Fruit fly (Drosophila melanogaster) whole organism, adult: Measurements from ENCODE around the gene noc.

ENCODE experiments used
- CG11617 ChIP-seq: fragments of 200-800 bp; sonication (Bioruptor generic); optimal IDR thresholded peaks from 2 replicates; lab custom pipeline; 2017; ENCODE audit warnings: mild to moderate bottlenecking, missing biosample characterization, missing genetic modification reagents, missing genetic modification characterization
- CG12768 ChIP-seq: fragments of 200-800 bp; sonication (Bioruptor generic); optimal IDR thresholded peaks from 2 replicates; lab custom pipeline; 2017; ENCODE audit warnings: missing biosample characterization, missing genetic modification characterization, mild to moderate bottlenecking, moderate library complexity, missing genetic modification reagents
- CG14711 ChIP-seq: fragments of 200-800 bp; sonication (Bioruptor generic); optimal IDR thresholded peaks from 2 replicates; lab custom pipeline; 2018; ENCODE audit warnings: missing biosample characterization, mild to moderate bottlenecking, missing genetic modification characterization, moderate library complexity
- CG1620 ChIP-seq: fragments of 200-800 bp; sonication (Bioruptor generic); optimal IDR thresholded peaks from 2 replicates; lab custom pipeline; 2016; ENCODE audit warnings: missing biosample characterization, missing genetic modification characterization
- CG33017 ChIP-seq: fragments of 200-800 bp; sonication (Bioruptor generic); optimal IDR thresholded peaks from 2 replicates; lab custom pipeline; 2018; ENCODE audit warnings: missing biosample characterization, mild to moderate bottlenecking, missing genetic modification characterization, moderate library complexity
- CG5204 ChIP-seq: fragments of 200-800 bp; sonication (Bioruptor generic); optimal IDR thresholded peaks from 2 replicates; lab custom pipeline; 2016; ENCODE audit warnings: missing biosample characterization, missing genetic modification characterization
- CG7045 ChIP-seq: fragments of 200-800 bp; sonication (Bioruptor generic); optimal IDR thresholded peaks from 2 replicates; lab custom pipeline; 2017; ENCODE audit warnings: missing biosample characterization, mild to moderate bottlenecking, missing genetic modification characterization
- CG7101 ChIP-seq: fragments of 200-800 bp; sonication (Bioruptor generic); optimal IDR thresholded peaks from 2 replicates; lab custom pipeline; 2018; ENCODE audit warnings: missing biosample characterization, mild to moderate bottlenecking, missing genetic modification characterization, moderate library complexity
- Clk ChIP-seq: fragments of 200-800 bp; sonication (Bioruptor generic); optimal IDR thresholded peaks from 2 replicates; lab custom pipeline; 2017; ENCODE audit warnings: missing biosample characterization, missing genetic modification characterization
- Crg-1 ChIP-seq: fragments of 200-800 bp; sonication (Bioruptor generic); optimal IDR thresholded peaks from 2 replicates; lab custom pipeline; 2016; ENCODE audit warnings: missing biosample characterization, missing genetic modification characterization
- Hr96 ChIP-seq: fragments of 200-800 bp; sonication (Bioruptor generic); optimal IDR thresholded peaks from 2 replicates; lab custom pipeline; 2016; ENCODE audit warnings: missing biosample characterization, missing genetic modification characterization
- Mnt ChIP-seq: fragments of 200-800 bp; sonication (Bioruptor generic); optimal IDR thresholded peaks from 2 replicates; lab custom pipeline; 2016; ENCODE audit warnings: missing biosample characterization, mild to moderate bottlenecking, missing genetic modification characterization
- bab1 ChIP-seq: fragments of 200-800 bp; sonication (Bioruptor generic); optimal IDR thresholded peaks from 3 replicates; lab custom pipeline; 2019; ENCODE audit warnings: missing biosample characterization, mild to moderate bottlenecking, missing genetic modification characterization, moderate library complexity
- cic ChIP-seq: fragments of 200-800 bp; sonication (Bioruptor generic); optimal IDR thresholded peaks from 2 replicates; lab custom pipeline; 2017; ENCODE audit warnings: missing biosample characterization, mild to moderate bottlenecking, missing genetic modification characterization, moderate library complexity
- cnc ChIP-seq, 2 experiments: fragments of >200 bp; optimal IDR thresholded peaks; 2 replicates each; lab custom pipeline; 2017
- kay ChIP-seq: fragments of 200-800 bp; sonication (Bioruptor generic); peaks from one replicate; lab custom pipeline; 2016; ENCODE audit warnings: missing biosample characterization, missing genetic modification characterization, borderline replicate concordance
- ovo ChIP-seq: fragments of 200-800 bp; sonication (Bioruptor generic); optimal IDR thresholded peaks from 2 replicates; lab custom pipeline; 2016; ENCODE audit warnings: missing biosample characterization, missing genetic modification characterization
- pad ChIP-seq: fragments of 200-800 bp; sonication (Bioruptor generic); optimal IDR thresholded peaks from 3 replicates; lab custom pipeline; 2017; ENCODE audit warnings: missing biosample characterization, missing genetic modification characterization, mild to moderate bottlenecking, moderate library complexity, missing genetic modification reagents
- tj ChIP-seq: fragments of 200-800 bp; sonication (Bioruptor generic); optimal IDR thresholded peaks from 3 replicates; lab custom pipeline; 2017; ENCODE audit warnings: missing biosample characterization, mild to moderate bottlenecking, missing genetic modification characterization, moderate library complexity
- toe ChIP-seq: fragments of 200-800 bp; sonication (Bioruptor generic); optimal IDR thresholded peaks from 2 replicates; lab custom pipeline; 2016; ENCODE audit warnings: missing biosample characterization, missing genetic modification characterization

Gene noc

DNA sequence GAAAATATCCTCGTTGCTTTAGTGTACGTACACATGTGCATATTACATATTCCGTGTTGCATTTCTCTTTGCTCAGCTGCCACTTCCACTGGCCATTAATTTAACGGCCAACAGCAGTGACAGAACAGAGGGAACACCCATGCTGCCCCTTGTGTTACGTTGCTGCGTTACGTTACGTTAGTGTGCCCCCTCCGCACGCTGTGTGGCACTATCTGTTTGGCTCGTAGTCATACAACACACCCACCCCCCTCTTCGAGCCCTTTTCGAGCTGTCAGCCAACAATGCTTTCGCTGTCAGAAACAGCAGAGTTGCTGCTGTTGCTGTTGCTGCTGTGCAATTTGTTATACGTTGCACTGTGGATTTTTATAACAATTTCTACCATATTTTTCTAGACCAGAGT is 29.8 kb downstream of the noc start:
- TF ChIP-seq CG33017 (tag; lab: Kevin White, UChicago) (no peak), kay (GFP tag; lab: Kevin White, UChicago) (no peak), toe (GFP tag; lab: Kevin White, UChicago) (no peak), CG11617 (GFP tag; lab: Kevin White, UChicago) (no peak), ovo (GFP tag; lab: Kevin White, UChicago) (no peak), Clk (GFP tag; lab: Kevin White, UChicago) (no peak), CG14711 (tag; lab: Kevin White, UChicago) (no peak), CG1620 (GFP tag; lab: Kevin White, UChicago) (no peak), CG12768 (GFP tag; lab: Kevin White, UChicago) (no peak), CG5204 (no peak), Hr96 (GFP tag; lab: Kevin White, UChicago) (no peak)

DNA sequence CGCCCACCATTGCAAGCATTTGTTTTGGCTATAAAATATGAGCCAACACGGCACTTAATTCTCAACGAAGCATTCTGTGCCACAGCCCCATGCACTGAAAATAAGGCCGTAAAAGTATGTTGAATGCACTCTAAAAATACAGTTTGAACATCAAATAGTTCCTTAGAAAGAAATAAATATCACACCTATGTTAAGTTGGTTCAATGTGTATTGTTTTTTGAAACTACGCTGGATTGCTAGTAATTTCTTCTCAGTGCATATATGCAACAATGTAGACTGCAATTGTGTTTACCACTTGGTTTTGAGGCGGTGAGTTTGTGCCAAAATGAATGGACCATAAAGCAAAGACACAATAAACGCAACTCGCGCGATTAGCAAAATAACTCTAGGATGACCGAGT is 30.8 kb downstream of the noc start:
- no peak for TF ChIP-seq CG11617 (GFP tag; lab: Kevin White, UChicago)
- no peak for TF ChIP-seq CG1620 (GFP tag; lab: Kevin White, UChicago)
- no peak for TF ChIP-seq Clk (GFP tag; lab: Kevin White, UChicago)
- TF ChIP-seq tj (GFP tag; lab: Kevin White, UChicago) = no peak
- TF ChIP-seq pad = no peak
- no peak for TF ChIP-seq CG33017 (tag; lab: Kevin White, UChicago)
- no peak for TF ChIP-seq cic (GFP tag; lab: Kevin White, UChicago)
- TF ChIP-seq CG5204 = no peak
- no peak for TF ChIP-seq kay (GFP tag; lab: Kevin White, UChicago)
- no peak for TF ChIP-seq ovo (GFP tag; lab: Kevin White, UChicago)

DNA sequence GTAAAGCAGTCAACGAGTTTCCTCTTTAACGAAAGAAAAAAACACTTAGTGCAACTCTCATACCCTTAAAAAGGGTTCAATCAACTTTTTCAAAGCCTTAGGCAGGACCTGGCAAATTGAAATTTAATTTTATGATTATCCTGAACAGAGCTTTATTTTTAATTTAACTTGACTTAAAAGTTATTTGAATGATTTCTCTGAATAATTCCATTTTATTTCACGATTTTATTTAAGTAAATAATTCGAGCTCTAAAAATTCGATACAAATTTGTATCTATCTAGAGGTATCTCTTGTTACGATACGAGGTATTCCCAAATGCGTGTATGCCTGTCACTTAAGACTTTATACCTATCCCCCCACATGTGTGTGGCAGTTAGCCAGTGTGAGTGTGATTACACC is 33.1 kb downstream of the noc start:
- TF ChIP-seq cnc (optimal IDR thresholded peaks at IDR 0.05; lab: Kevin White, UChicago) (no peak), pad (no peak), Clk (GFP tag; lab: Kevin White, UChicago) (no peak), kay (GFP tag; lab: Kevin White, UChicago) (no peak), CG5204 (no peak)

DNA sequence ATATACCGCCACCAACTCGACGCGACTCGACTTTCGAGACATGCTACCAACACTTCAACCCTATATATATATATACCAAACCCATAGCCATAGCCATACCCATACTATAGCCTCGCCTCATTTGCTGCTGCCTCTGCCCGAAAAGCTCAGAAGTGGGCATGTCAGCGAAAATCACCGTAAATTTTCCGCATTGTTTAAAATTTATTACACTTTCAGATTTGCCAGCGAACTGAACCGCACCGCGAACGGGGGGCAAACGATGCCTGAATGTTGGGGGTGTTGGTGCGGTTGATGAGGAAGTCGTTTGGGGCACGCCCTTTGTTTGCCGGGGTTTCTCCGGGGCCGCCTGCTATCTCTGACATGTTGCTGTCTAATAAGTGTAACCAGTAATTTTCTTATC is 33.6 kb downstream of the noc start, which contains the start of gene CG33648:
TSS of gene CG33648 (plus strand) at position 69 of the 400 bp plus-strand sequence.
- TF ChIP-seq CG12768 (GFP tag; lab: Kevin White, UChicago) (no peak), toe (GFP tag; lab: Kevin White, UChicago) (no peak), tj (GFP tag; lab: Kevin White, UChicago) (peak; percentile 82), cnc (optimal IDR thresholded peaks at IDR 0.05; lab: Kevin White, UChicago) (no peak), bab1 (GFP tag; lab: Kevin White, UChicago) (peak; percentile 13), CG11617 (GFP tag; lab: Kevin White, UChicago) (no peak), CG14711 (tag; lab: Kevin White, UChicago) (no peak), CG7045 (GFP tag; lab: Kevin White, UChicago) (no peak), Clk (GFP tag; lab: Kevin White, UChicago) (no peak), Hr96 (GFP tag; lab: Kevin White, UChicago) (no peak), CG1620 (GFP tag; lab: Kevin White, UChicago) (no peak), CG7101 (tag; lab: Kevin White, UChicago) (no peak), CG33017 (tag; lab: Kevin White, UChicago) (no peak), kay (GFP tag; lab: Kevin White, UChicago) (peak; percentile 16)

DNA sequence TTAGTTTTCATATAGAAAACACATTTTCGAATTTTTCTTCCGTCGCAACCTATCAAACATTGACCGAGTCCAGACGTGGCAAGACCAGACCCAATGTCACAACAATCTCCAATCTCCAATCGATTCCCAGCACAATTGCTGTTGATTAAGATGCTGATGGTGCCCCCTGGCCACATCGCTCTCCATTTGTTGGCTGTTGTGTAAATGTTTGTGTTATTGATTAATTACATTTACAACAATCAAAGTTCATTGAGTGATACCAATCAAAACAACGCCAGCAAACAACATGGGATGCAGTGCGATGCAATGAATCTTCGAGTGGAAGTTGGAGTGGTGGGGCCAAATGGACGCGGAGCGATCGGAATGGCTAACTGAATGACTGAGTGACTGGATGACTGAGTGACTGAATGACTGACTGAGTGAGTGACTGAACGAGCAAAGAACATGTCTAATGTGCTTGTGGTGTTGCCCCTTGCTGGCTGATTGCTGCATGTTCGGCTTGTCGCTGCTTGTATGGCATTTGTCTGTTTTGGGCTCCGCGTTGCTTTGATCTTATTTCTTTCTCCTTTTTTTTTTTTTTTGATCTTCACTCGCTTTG is 36.6 kb downstream of the noc start:
- no peak for TF ChIP-seq tj (GFP tag; lab: Kevin White, UChicago)
- no peak for TF ChIP-seq CG5204
- TF ChIP-seq CG33017 (tag; lab: Kevin White, UChicago) = no peak
- no peak for TF ChIP-seq Crg-1
- TF ChIP-seq toe (GFP tag; lab: Kevin White, UChicago) = no peak
- no peak for TF ChIP-seq Mnt
- TF ChIP-seq kay (GFP tag; lab: Kevin White, UChicago) = no peak

DNA sequence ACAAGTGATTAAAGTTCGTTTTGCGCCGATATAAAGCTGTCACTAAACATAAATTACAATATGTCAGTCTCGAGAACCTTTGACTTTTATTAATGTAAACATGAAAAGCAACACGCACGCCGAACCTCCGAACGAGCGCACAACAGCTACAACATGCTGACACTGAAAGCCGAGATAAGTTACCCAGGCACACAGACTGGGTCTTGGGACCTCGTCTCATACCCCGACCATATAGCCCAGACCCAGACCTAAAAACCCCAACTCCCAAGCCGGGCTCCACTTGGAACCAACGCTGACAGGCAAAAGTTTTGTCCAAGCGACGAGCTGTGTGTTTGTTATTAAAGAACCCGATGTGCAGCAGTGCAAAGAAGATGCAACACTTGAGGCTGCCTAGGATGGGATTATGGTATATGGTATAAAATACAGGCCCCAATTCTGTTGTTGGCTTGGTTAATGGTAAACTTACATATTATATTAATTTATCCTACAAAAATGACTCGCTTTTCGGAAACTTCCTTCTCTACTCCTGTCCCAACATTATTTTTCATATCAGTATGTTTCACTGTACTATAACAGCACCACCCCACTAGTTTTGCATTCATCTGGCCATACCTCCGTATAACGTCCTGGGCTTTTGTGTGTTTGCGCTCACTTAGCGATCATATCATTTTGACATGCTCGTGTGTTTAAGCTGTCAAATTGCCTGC is 38.4 kb downstream of the noc start:
- no peak for TF ChIP-seq bab1 (GFP tag; lab: Kevin White, UChicago)
- no peak for TF ChIP-seq CG12768 (GFP tag; lab: Kevin White, UChicago)
- TF ChIP-seq cic (GFP tag; lab: Kevin White, UChicago) = no peak
- no peak for TF ChIP-seq CG33017 (tag; lab: Kevin White, UChicago)
- no peak for TF ChIP-seq Clk (GFP tag; lab: Kevin White, UChicago)
- TF ChIP-seq CG7045 (GFP tag; lab: Kevin White, UChicago) = no peak
- TF ChIP-seq CG14711 (tag; lab: Kevin White, UChicago) = no peak
- no peak for TF ChIP-seq Hr96 (GFP tag; lab: Kevin White, UChicago)
- TF ChIP-seq toe (GFP tag; lab: Kevin White, UChicago) = no peak
- no peak for TF ChIP-seq cnc (optimal IDR thresholded peaks at IDR 0.05; lab: Kevin White, UChicago)
- TF ChIP-seq CG5204 = no peak
- no peak for TF ChIP-seq CG11617 (GFP tag; lab: Kevin White, UChicago)
